Fruit fly (Drosophila melanogaster) whole organism, embryonic: ENCODE measurements around the gene CG9117.

ENCODE experiments used
- BEAF-32 ChIP-seq: fragments of 200-800 bp; sonication (Bioruptor generic); optimal IDR thresholded peaks from 3 replicates; lab custom pipeline; 2017; ENCODE audit warnings: missing biosample characterization, missing genetic modification characterization, mild to moderate bottlenecking, moderate library complexity, missing genetic modification reagents
- Blimp-1 ChIP-seq: fragments of 200-800 bp; sonication (Bioruptor generic); optimal IDR thresholded peaks from 3 replicates; lab custom pipeline; 2018; ENCODE audit warnings: missing biosample characterization, missing genetic modification characterization, mild to moderate bottlenecking, moderate library complexity, missing genetic modification reagents
- CG10209 ChIP-seq: fragments of 200-800 bp; sonication (Bioruptor generic); optimal IDR thresholded peaks from 3 replicates; lab custom pipeline; 2017; ENCODE audit warnings: missing biosample characterization, mild to moderate bottlenecking, missing genetic modification characterization, missing genetic modification reagents
- CG10431 ChIP-seq: fragments of 200-800 bp; sonication (Bioruptor generic); optimal IDR thresholded peaks from 3 replicates; lab custom pipeline; 2018; ENCODE audit warnings: missing biosample characterization, mild to moderate bottlenecking, missing genetic modification characterization
- CG11085 ChIP-seq: fragments of 200-800 bp; sonication (Bioruptor generic); IDR thresholded peaks from 2 replicates; pipeline ENCODE4 v1.3.6; 2022; ENCODE audit warnings: missing biosample characterization, missing genetic modification characterization
- CG12104 ChIP-seq: fragments of 200-800 bp; sonication (Bioruptor generic); optimal IDR thresholded peaks from 3 replicates; lab custom pipeline; 2016; ENCODE audit warnings: missing biosample characterization, missing genetic modification characterization
- CG1233 ChIP-seq: fragments of 200-800 bp; sonication (Bioruptor generic); optimal IDR thresholded peaks from 4 replicates; lab custom pipeline; 2018; ENCODE audit warnings: missing biosample characterization, mild to moderate bottlenecking, missing genetic modification characterization
- CG13894 ChIP-seq: fragments of 200-800 bp; sonication (Bioruptor generic); optimal IDR thresholded peaks from 3 replicates; lab custom pipeline; 2018; ENCODE audit warnings: missing biosample characterization, mild to moderate bottlenecking, missing genetic modification characterization, moderate library complexity
- CG1602 ChIP-seq: fragments of 200-800 bp; sonication (Bioruptor generic); optimal IDR thresholded peaks from 3 replicates; lab custom pipeline; 2016; ENCODE audit warnings: missing biosample characterization, missing genetic modification characterization
- CG1603 ChIP-seq: fragments of 200-800 bp; sonication (Bioruptor generic); optimal IDR thresholded peaks from 2 replicates; lab custom pipeline; 2019; ENCODE audit warnings: missing biosample characterization, mild to moderate bottlenecking, missing genetic modification characterization, moderate library complexity
- CG17186 ChIP-seq: fragments of 200-800 bp; sonication (Bioruptor generic); optimal IDR thresholded peaks from 3 replicates; lab custom pipeline; 2017; ENCODE audit warnings: missing biosample characterization, missing genetic modification reagents, missing genetic modification characterization
- CG18764 ChIP-seq: fragments of 200-800 bp; sonication (Bioruptor generic); optimal IDR thresholded peaks from 3 replicates; lab custom pipeline; 2016; ENCODE audit warnings: missing biosample characterization, missing genetic modification characterization
- CG2199 ChIP-seq: fragments of 200-800 bp; sonication (Bioruptor generic); IDR thresholded peaks from 3 replicates; pipeline ENCODE4 v1.3.6; 2022; ENCODE audit warnings: missing biosample characterization, missing genetic modification characterization
- CG4707 ChIP-seq: fragments of 200-800 bp; sonication (Bioruptor generic); optimal IDR thresholded peaks from 2 replicates; lab custom pipeline; 2018; ENCODE audit warnings: missing biosample characterization, mild to moderate bottlenecking, missing genetic modification characterization, moderate library complexity
- CG4854 ChIP-seq: fragments of 200-800 bp; sonication (Bioruptor generic); optimal IDR thresholded peaks from 2 replicates; lab custom pipeline; 2016; ENCODE audit warnings: missing biosample characterization, missing genetic modification characterization, inconsistent platforms
- CG6254 ChIP-seq: fragments of 200-800 bp; sonication (Bioruptor generic); optimal IDR thresholded peaks from 3 replicates; lab custom pipeline; 2017; ENCODE audit warnings: mild to moderate bottlenecking, missing biosample characterization, missing genetic modification reagents, missing genetic modification characterization
- CG6654 ChIP-seq: fragments of 200-800 bp; sonication (Bioruptor generic); optimal IDR thresholded peaks from 2 replicates; lab custom pipeline; 2017; ENCODE audit warnings: missing biosample characterization, mild to moderate bottlenecking, missing genetic modification characterization
- CG7372 ChIP-seq: fragments of 200-800 bp; sonication (Bioruptor generic); IDR thresholded peaks from 2 replicates; pipeline ENCODE4 v1.3.6; 2022; ENCODE audit warnings: missing biosample characterization, missing genetic modification characterization
- CG7928 ChIP-seq: fragments of 200-800 bp; sonication (Bioruptor generic); optimal IDR thresholded peaks from 2 replicates; lab custom pipeline; 2017; ENCODE audit warnings: missing biosample characterization, mild to moderate bottlenecking, missing genetic modification characterization
- CTCF ChIP-seq: fragments of 200-800 bp; sonication (Bioruptor generic); optimal IDR thresholded peaks from 2 replicates; lab custom pipeline; 2017; ENCODE audit warnings: missing biosample characterization, mild to moderate bottlenecking, missing genetic modification characterization, moderate library complexity
- Doc2 ChIP-seq: fragments of 200-800 bp; sonication (Bioruptor generic); IDR thresholded peaks from 2 replicates; pipeline ENCODE4 v1.3.6; 2022; ENCODE audit warnings: missing biosample characterization, missing genetic modification characterization
- Hand ChIP-seq: fragments of 200-800 bp; sonication (Bioruptor generic); optimal IDR thresholded peaks from 2 replicates; lab custom pipeline; 2017; ENCODE audit warnings: mild to moderate bottlenecking, missing biosample characterization, missing genetic modification reagents, missing genetic modification characterization
- Hr78 ChIP-seq, 2 experiments: fragments of 200-800 bp in 1 of 2; fragments of >200 bp in 1 of 2; sonication (Bioruptor generic) in 1 of 2; optimal IDR thresholded peaks; 2 replicates each; lab custom pipeline; 2017 to 2019; ENCODE audit warnings: missing biosample characterization in 2 of 2, missing genetic modification characterization in 2 of 2, mild to moderate bottlenecking in 1 of 2, moderate library complexity in 1 of 2
- Jarid2 ChIP-seq: fragments of 200-800 bp; sonication (Bioruptor generic); optimal IDR thresholded peaks from 3 replicates; lab custom pipeline; 2017; ENCODE audit warnings: mild to moderate bottlenecking, missing biosample characterization, missing genetic modification reagents, missing genetic modification characterization
- Lim3 ChIP-seq: fragments of 200-800 bp; sonication (Bioruptor generic); IDR thresholded peaks from 2 replicates; pipeline ENCODE4 v1.3.6; 2022; ENCODE audit warnings: missing biosample characterization, missing genetic modification characterization
- Mad ChIP-seq: fragments of 200-800 bp; sonication (Bioruptor generic); optimal IDR thresholded peaks from 2 replicates; lab custom pipeline; 2016; ENCODE audit warnings: missing biosample characterization, missing genetic modification characterization
- Mrtf ChIP-seq: fragments of 200-800 bp; sonication (Bioruptor generic); IDR thresholded peaks from 3 replicates; pipeline ENCODE4 v1.3.6; 2022; ENCODE audit warnings: missing biosample characterization, missing genetic modification characterization
- NK7.1 ChIP-seq: fragments of 200-800 bp; sonication (Bioruptor generic); optimal IDR thresholded peaks from 3 replicates; lab custom pipeline; 2016; ENCODE audit warnings: missing biosample characterization, missing genetic modification characterization
- bcd ChIP-seq: fragments of 200-800 bp; sonication (Bioruptor generic); optimal IDR thresholded peaks from 2 replicates; lab custom pipeline; 2017; ENCODE audit warnings: missing biosample characterization, mild to moderate bottlenecking, missing genetic modification characterization
- cg ChIP-seq: fragments of 200-800 bp; sonication (Bioruptor generic); optimal IDR thresholded peaks from 3 replicates; lab custom pipeline; 2019; ENCODE audit warnings: missing biosample characterization, mild to moderate bottlenecking, missing genetic modification characterization, moderate library complexity
- dati ChIP-seq: fragments of 200-800 bp; sonication (Bioruptor generic); IDR thresholded peaks from 2 replicates; pipeline ENCODE4 v1.3.6; 2022; ENCODE audit warnings: missing biosample characterization, missing genetic modification characterization
- fd102C ChIP-seq: fragments of 200-800 bp; sonication (Bioruptor generic); optimal IDR thresholded peaks from 2 replicates; lab custom pipeline; 2018; ENCODE audit warnings: missing biosample characterization, mild to moderate bottlenecking, missing genetic modification characterization, moderate library complexity
- gcm ChIP-seq: fragments of 200-800 bp; sonication (Bioruptor generic); optimal IDR thresholded peaks from 2 replicates; lab custom pipeline; 2019; ENCODE audit warnings: missing biosample characterization, mild to moderate bottlenecking, missing genetic modification characterization, moderate library complexity
- ham ChIP-seq: fragments of 200-800 bp; sonication (Bioruptor generic); IDR thresholded peaks from 2 replicates; pipeline ENCODE4 v1.3.6; 2022; ENCODE audit warnings: missing biosample characterization, missing genetic modification characterization
- hth ChIP-seq: fragments of >200 bp; optimal IDR thresholded peaks from 2 replicates; lab custom pipeline; 2017; ENCODE audit warnings: inconsistent platforms
- jigr1 ChIP-seq: fragments of 200-800 bp; sonication (Bioruptor generic); IDR thresholded peaks from 3 replicates; pipeline ENCODE4 v1.3.6; 2022; ENCODE audit warnings: missing biosample characterization, missing genetic modification characterization
- kni ChIP-seq: fragments of 200-800 bp; sonication (Bioruptor generic); optimal IDR thresholded peaks from 3 replicates; lab custom pipeline; 2017; ENCODE audit warnings: mild to moderate bottlenecking, missing biosample characterization, missing genetic modification reagents, missing genetic modification characterization
- lola ChIP-seq, 3 experiments: fragments of >200 bp in 2 of 3; fragments of 200-800 bp in 1 of 3; sonication (Bioruptor generic) in 1 of 3; optimal IDR thresholded peaks; 2 replicates each; lab custom pipeline; 2017 to 2019; ENCODE audit warnings: missing biosample characterization in 3 of 3, missing genetic modification characterization in 3 of 3, mild to moderate bottlenecking in 1 of 3, moderate library complexity in 1 of 3
- luna ChIP-seq: fragments of 200-800 bp; sonication (Bioruptor generic); optimal IDR thresholded peaks from 2 replicates; lab custom pipeline; 2016; ENCODE audit warnings: missing biosample characterization, missing genetic modification characterization
- odd ChIP-seq: fragments of 200-800 bp; sonication (Bioruptor generic); optimal IDR thresholded peaks from 2 replicates; lab custom pipeline; 2017; ENCODE audit warnings: missing biosample characterization, mild to moderate bottlenecking, missing genetic modification characterization
- psq ChIP-seq: fragments of 200-800 bp; sonication (Bioruptor generic); optimal IDR thresholded peaks from 2 replicates; lab custom pipeline; 2017; ENCODE audit warnings: missing biosample characterization, missing genetic modification characterization
- pum ChIP-seq: fragments of 200-800 bp; sonication (Bioruptor generic); optimal IDR thresholded peaks from 2 replicates; lab custom pipeline; 2016; ENCODE audit warnings: missing biosample characterization, missing genetic modification characterization
- pzg ChIP-seq: fragments of 200-800 bp; sonication (Bioruptor generic); optimal IDR thresholded peaks from 3 replicates; lab custom pipeline; 2018; ENCODE audit warnings: missing biosample characterization, mild to moderate bottlenecking, missing genetic modification characterization, moderate library complexity
- row ChIP-seq: fragments of 200-800 bp; sonication (Bioruptor generic); IDR thresholded peaks from 3 replicates; pipeline ENCODE4 v1.3.6; 2022; ENCODE audit warnings: missing biosample characterization, missing genetic modification characterization
- slbo ChIP-seq: fragments of 200-800 bp; sonication (Bioruptor generic); IDR thresholded peaks from 2 replicates; pipeline ENCODE4 v1.3.6; 2022; ENCODE audit warnings: missing biosample characterization, missing genetic modification characterization
- trh ChIP-seq: fragments of 200-800 bp; sonication (Bioruptor generic); optimal IDR thresholded peaks from 2 replicates; lab custom pipeline; 2016; ENCODE audit warnings: missing biosample characterization, missing genetic modification characterization
- twi ChIP-seq: fragments of 200-800 bp; optimal IDR thresholded peaks from 2 replicates; lab custom pipeline; 2019; ENCODE audit warnings: missing biosample characterization, mild to moderate bottlenecking, missing genetic modification characterization, moderate library complexity
- wdn ChIP-seq: fragments of 200-800 bp; sonication (Bioruptor generic); IDR thresholded peaks from 2 replicates; pipeline ENCODE4 v1.3.6; 2022; ENCODE audit warnings: missing biosample characterization, missing genetic modification characterization
- wek ChIP-seq: fragments of 200-800 bp; sonication (Bioruptor generic); optimal IDR thresholded peaks from 3 replicates; lab custom pipeline; 2018; ENCODE audit warnings: missing biosample characterization, mild to moderate bottlenecking, missing genetic modification characterization, moderate library complexity
- zen2 ChIP-seq: fragments of 200-800 bp; sonication (Bioruptor generic); IDR thresholded peaks from 3 replicates; pipeline ENCODE4 v1.3.6; 2022; ENCODE audit warnings: missing biosample characterization, missing genetic modification characterization; ENCODE audit not compliant: partially characterized antibody

CG9117 gene

DNA sequence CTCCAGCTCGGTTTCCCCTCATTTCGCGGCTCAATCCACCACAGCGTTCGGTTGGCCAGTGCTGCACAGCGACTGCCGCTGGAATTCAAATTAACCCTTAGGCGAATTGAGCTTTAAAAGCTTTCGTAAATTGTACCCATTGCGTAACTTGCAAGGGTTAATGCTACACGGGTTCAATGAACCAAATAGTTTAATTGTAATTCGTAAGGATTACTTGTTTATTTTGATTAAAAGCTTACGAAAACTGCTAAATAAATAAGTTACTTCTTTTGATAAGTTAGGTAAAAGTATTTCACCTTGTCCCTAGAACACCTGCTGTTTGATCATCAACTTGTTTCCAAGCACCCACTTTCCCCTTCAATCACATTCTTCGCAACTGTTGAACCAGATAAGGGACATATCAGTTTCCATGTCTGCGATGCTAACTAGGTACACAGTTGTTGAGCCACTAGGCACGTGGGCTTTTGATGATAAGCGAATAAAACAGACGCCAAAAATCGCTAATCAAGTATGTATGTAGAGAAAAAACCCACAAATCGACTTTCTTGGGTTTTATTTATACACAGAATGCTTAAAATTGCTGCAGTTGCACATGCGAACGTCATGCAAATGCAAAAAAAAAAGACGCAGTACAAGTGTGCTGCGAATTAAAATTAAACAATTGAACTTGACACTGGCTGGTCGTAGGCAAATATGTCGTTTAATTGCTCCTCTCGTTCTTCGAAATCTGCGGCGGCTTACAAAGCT is 8.4 kb upstream of the CG9117 start, which contains the start of gene Pfas (continued):
- TF ChIP-seq CG18764 (GFP tag; lab: Kevin White, UChicago) (no peak), trh (GFP tag; lab: Kevin White, UChicago) (no peak), pzg (peak; percentile 65), lola (GFP tag; optimal IDR thresholded peaks at IDR 0.05; lab: Kevin White, UChicago) (no peak), CG1603 (tag; lab: Kevin White, UChicago) (peak; percentile 58), CG12104 (GFP tag; lab: Kevin White, UChicago) (peak; percentile 16), CG10209 (GFP tag; lab: Kevin White, UChicago) (peak; percentile 41), luna (GFP tag; lab: Kevin White, UChicago) (no peak), wdn (GFP tag; lab: Robert Waterston, UW) (no peak), bcd (GFP tag; lab: Kevin White, UChicago) (peak; percentile 40), CG7372 (GFP tag; lab: Robert Waterston, UW) (0 out of 2 replicates have a peak, but pooled peaks have one; percentile 26), Doc2 (no peak), cg (GFP tag; lab: Kevin White, UChicago) (no peak), CG6254 (GFP tag; lab: Kevin White, UChicago) (no peak), CG1233 (GFP tag; lab: Kevin White, UChicago) (peak; percentile 54), CG17186 (no peak), CG2199 (GFP tag; lab: Robert Waterston, UW) (no peak), Blimp-1 (GFP tag; lab: Kevin White, UChicago) (peak; percentile 62), ham (GFP tag; lab: Robert Waterston, UW) (no peak), NK7.1 (GFP tag; lab: Kevin White, UChicago) (peak; percentile 41), jigr1 (GFP tag; lab: Robert Waterston, UW) (no peak), CG10431 (no peak), CG11085 (GFP tag; lab: Robert Waterston, UW) (no peak), CG4854 (GFP tag; lab: Kevin White, UChicago) (peak; percentile 46), fd102C (GFP tag; lab: Kevin White, UChicago) (no peak), CTCF (peak; percentile 7), Hand (GFP tag; lab: Kevin White, UChicago) (peak; percentile 23), dati (no peak), slbo (peak; percentile 65), psq (GFP tag; lab: Kevin White, UChicago) (no peak), Lim3 (GFP tag; lab: Robert Waterston, UW) (no peak), gcm (GFP tag; lab: Kevin White, UChicago) (no peak), CG6654 (GFP tag; lab: Kevin White, UChicago) (peak; percentile 70), odd (no peak), zen2 (GFP tag; lab: Robert Waterston, UW) (no peak), Mrtf (GFP tag; lab: Robert Waterston, UW) (no peak), CG7928 (peak; percentile 10), BEAF-32 (GFP tag; lab: Kevin White, UChicago) (no peak), twi (tag; lab: Kevin White, UChicago) (no peak), CG4707 (GFP tag; lab: Kevin White, UChicago) (no peak), hth (lab: Kevin White, UChicago) (no peak), wek (GFP tag; lab: Kevin White, UChicago) (no peak), CG1602 (no peak), Mad (GFP tag; lab: Kevin White, UChicago) (no peak), row (GFP tag; lab: Robert Waterston, UW) (peak; percentile 82), Jarid2 (GFP tag; lab: Kevin White, UChicago) (no peak), kni (GFP tag; lab: Kevin White, UChicago) (peak; percentile 3), pum (no peak), Hr78 (GFP tag; optimal IDR thresholded peaks at IDR 0.05; lab: Kevin White, UChicago) (peak in 1 of 2 experiments; percentile 41), CG13894 (tag; lab: Kevin White, UChicago) (peak; percentile 58)
